Worm (Caenorhabditis elegans) whole organism, young adult: ENCODE data around the gene flh-3.

Experiments
- F39B2.1 ChIP-seq: fragments of 200-800 bp; sonication (Bioruptor generic); IDR thresholded peaks from 2 replicates; pipeline ENCODE4 v1.3.6; 2022; ENCODE audit warnings: missing genetic modification reagents, missing genetic modification characterization, missing compliant biosample characterization
- atf-7 ChIP-seq: sonication (generic microtip); optimal IDR thresholded peaks from 2 replicates; lab custom pipeline; 2017; ENCODE audit warnings: mild to moderate bottlenecking, missing genetic modification characterization, missing compliant biosample characterization
- ceh-40 ChIP-seq: fragments of 200-800 bp; sonication (Bioruptor generic); IDR thresholded peaks from 2 replicates; pipeline ENCODE4 v1.3.6; 2022; ENCODE audit warnings: missing genetic modification characterization, missing compliant biosample characterization
- efl-1 ChIP-seq: fragments of 150-350 bp; optimal IDR thresholded peaks from 2 replicates; lab custom pipeline; 2014; ENCODE audit warnings: missing biosample characterization, missing genetic modification reagents, missing genetic modification characterization
- hmg-20 ChIP-seq: fragments of 200-800 bp; sonication (Bioruptor generic); IDR thresholded peaks from 2 replicates; pipeline ENCODE4 v1.3.6; 2022; ENCODE audit warnings: missing genetic modification reagents, missing genetic modification characterization, missing compliant biosample characterization
- lag-1 ChIP-seq: fragments of 200-800 bp; sonication (Bioruptor generic); IDR thresholded peaks from 2 replicates; pipeline ENCODE4 v1.3.6; 2022; ENCODE audit warnings: missing genetic modification reagents, missing genetic modification characterization, missing compliant biosample characterization
- pbrm-1 ChIP-seq: fragments of 200-800 bp; sonication (Bioruptor generic); IDR thresholded peaks from 2 replicates; pipeline ENCODE4 v1.3.6; 2022; ENCODE audit warnings: missing genetic modification reagents, missing genetic modification characterization, missing compliant biosample characterization

DNA sequence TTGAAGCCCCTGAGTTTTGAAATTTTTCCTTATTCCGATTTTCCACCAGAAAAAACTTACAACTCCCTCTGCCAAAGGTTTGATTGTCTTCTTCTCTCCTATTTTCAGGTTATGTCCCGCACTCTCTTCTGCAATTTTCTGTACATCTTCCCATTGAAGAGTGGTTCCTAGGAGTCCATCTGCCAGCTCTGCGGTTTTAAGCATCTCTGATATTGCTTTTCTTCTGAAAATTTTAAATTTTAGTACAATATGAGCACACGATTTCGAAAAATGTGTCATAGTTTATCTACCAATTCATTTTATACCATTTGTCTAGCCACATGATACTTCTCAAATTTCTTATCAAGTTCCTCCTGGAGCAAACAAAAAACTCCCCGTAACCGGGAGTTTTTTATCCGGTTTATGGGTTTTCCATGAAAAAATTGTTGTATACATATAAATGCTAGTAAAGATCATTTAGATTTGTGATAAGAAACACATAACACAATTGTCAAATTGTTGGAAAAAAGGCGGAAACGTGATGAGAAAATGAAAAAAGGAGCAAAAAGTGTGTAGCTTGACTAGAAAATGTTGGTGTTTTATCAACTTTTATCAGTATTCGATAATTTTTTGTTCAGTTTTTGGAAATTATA is 41.2 kb downstream of the flh-3 start:
- TF ChIP-seq ceh-40 (GFP tag; lab: Robert Waterston, UW): no peak
- no peak for TF ChIP-seq F39B2.1
- TF ChIP-seq atf-7 (tag; lab: Kevin White, UChicago): no peak
- TF ChIP-seq hmg-20 (GFP tag; lab: Robert Waterston, UW): no peak
- no peak for TF ChIP-seq lag-1
- TF ChIP-seq pbrm-1: no peak
- TF ChIP-seq efl-1 (GFP tag; lab: Kevin White, UChicago): no peak
